Fruit fly (Drosophila melanogaster): ENCODE results near the gene CG4598.

CG4598 gene

DNA sequence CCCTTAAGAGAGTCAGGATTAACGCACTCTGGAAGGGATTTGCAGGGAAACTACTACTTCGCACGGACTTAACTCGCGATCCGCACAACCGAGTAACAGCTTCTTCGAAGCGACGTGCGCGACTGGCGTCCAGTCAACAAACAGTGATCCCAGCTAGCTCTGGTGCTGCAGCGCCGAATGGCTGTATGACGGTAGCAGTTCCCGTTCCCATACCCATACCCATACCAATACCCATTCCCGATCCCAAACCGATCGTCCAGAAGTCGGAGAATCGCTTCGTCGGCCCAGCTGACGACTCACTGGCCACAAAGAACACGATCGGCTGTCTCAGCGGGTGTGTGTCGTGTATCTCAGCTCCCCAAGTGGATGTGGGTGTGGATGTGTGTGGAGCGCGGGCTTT is 28.8 kb downstream of the CG4598 start, which contains the start of gene CG5853 (continued):
- TF ChIP-seq crc (GFP tag; optimal IDR thresholded peaks at IDR 0.05) (no peak), CG10274 (GFP tag; optimal IDR thresholded peaks at IDR 0.05) (no peak), CG7745 (tag; optimal IDR thresholded peaks at IDR 0.05) (no peak), CG7987 (GFP tag; optimal IDR thresholded peaks at IDR 0.05) (no peak), gem (tag; optimal IDR thresholded peaks at IDR 0.05) (no peak), CG8281 (tag; optimal IDR thresholded peaks at IDR 0.05) (no peak), kay (GFP tag; optimal IDR thresholded peaks at IDR 0.05) (no peak), Xrp1 (GFP tag; IDR thresholded peaks at IDR 0.05) (no peak), cwo (GFP tag; optimal IDR thresholded peaks at IDR 0.05) (peak; percentile 19), BEAF-32 (GFP tag; optimal IDR thresholded peaks at IDR 0.05) (no peak), CG16863 (GFP tag; optimal IDR thresholded peaks at IDR 0.05) (no peak), B-H1 (GFP tag; IDR thresholded peaks at IDR 0.05) (no peak), Eip74EF (GFP tag; optimal IDR thresholded peaks at IDR 0.05) (no peak), dm (GFP tag; optimal IDR thresholded peaks at IDR 0.05) (no peak), toy (GFP tag; IDR thresholded peaks at IDR 0.05) (no peak), crp (GFP tag; optimal IDR thresholded peaks at IDR 0.05) (no peak), CG11093 (GFP tag; IDR thresholded peaks at IDR 0.05) (no peak), tup (GFP tag; optimal IDR thresholded peaks at IDR 0.05) (no peak), CG18262 (tag; optimal IDR thresholded peaks at IDR 0.05) (no peak), CG15269 (tag; optimal IDR thresholded peaks at IDR 0.05) (peak; percentile 2), Nf-YC (tag; optimal IDR thresholded peaks at IDR 0.05) (no peak), CG6791 (GFP tag; IDR thresholded peaks at IDR 0.05; ENCODE audit: partially characterized antibody) (no peak), maf-S (GFP tag; optimal IDR thresholded peaks at IDR 0.05) (no peak), sim (GFP tag; IDR thresholded peaks at IDR 0.05) (no peak), gt (GFP tag; IDR thresholded peaks at IDR 0.05) (no peak), btn (GFP tag; optimal IDR thresholded peaks at IDR 0.05) (no peak), CG3726 (GFP tag; IDR thresholded peaks at IDR 0.05) (no peak), CG8388 (GFP tag; optimal IDR thresholded peaks at IDR 0.05) (no peak), dati (GFP tag; IDR thresholded peaks at IDR 0.05) (no peak), CG15601 (tag; optimal IDR thresholded peaks at IDR 0.05) (no peak), Mrtf (GFP tag; IDR thresholded peaks at IDR 0.05) (0 out of 3 replicates have a peak, but pooled peaks have one; percentile 11), CG12219 (GFP tag; optimal IDR thresholded peaks at IDR 0.05) (no peak), CG12659 (GFP tag; optimal IDR thresholded peaks at IDR 0.05) (no peak), D (optimal IDR thresholded peaks at IDR 0.05) (no peak), D (GFP tag; optimal IDR thresholded peaks at IDR 0.05) (no peak), ranshi (GFP tag; IDR thresholded peaks at IDR 0.05) (no peak), bsh (GFP tag; optimal IDR thresholded peaks at IDR 0.05) (no peak), chn (GFP tag; optimal IDR thresholded peaks at IDR 0.05) (no peak), CG11560 (tag; IDR thresholded peaks at IDR 0.05) (no peak), Scr (GFP tag; IDR thresholded peaks at IDR 0.05; ENCODE audit: partially characterized antibody) (no peak), zfh1 (GFP tag; IDR thresholded peaks at IDR 0.05) (no peak), CG2116 (GFP tag; optimal IDR thresholded peaks at IDR 0.05) (no peak), B-H2 (GFP tag; optimal IDR thresholded peaks at IDR 0.05) (peak; percentile 63), Hey (tag; optimal IDR thresholded peaks at IDR 0.05) (peak; percentile 66), HLH4C (GFP tag; IDR thresholded peaks at IDR 0.05; ENCODE audit: partially characterized antibody) (no peak), sd (tag; optimal IDR thresholded peaks at IDR 0.05) (peak; percentile 11), dmrt99B (tag; optimal IDR thresholded peaks at IDR 0.05) (no peak), CG1832 (GFP tag; optimal IDR thresholded peaks at IDR 0.05) (no peak), CG9797 (GFP tag; optimal IDR thresholded peaks at IDR 0.05) (no peak), CG30403 (GFP tag; optimal IDR thresholded peaks at IDR 0.05) (no peak), onecut (GFP tag; IDR thresholded peaks at IDR 0.05) (no peak)

All from whole organism, embryonic.